Worm (Caenorhabditis elegans): ENCODE measurements around the gene pqn-48.

ce11 chrII:4089183-4089582 is 50.5 kb downstream of the pqn-48 start:
- TF ChIP-seq F26F4.8 (GFP tag; conservative IDR thresholded peaks at IDR 0.05) = no peak
- no peak for TF ChIP-seq jun-1 (tag; optimal IDR thresholded peaks at IDR 0.05)
- no peak for TF ChIP-seq snpc-4 (tag; optimal IDR thresholded peaks at IDR 0.05)
- no peak for TF ChIP-seq daf-12 (tag; optimal IDR thresholded peaks at IDR 0.05)
- no peak for TF ChIP-seq vab-7 (GFP tag; IDR thresholded peaks at IDR 0.05)
- no peak for TF ChIP-seq egl-43 (GFP tag; IDR thresholded peaks at IDR 0.05)
- TF ChIP-seq madf-5 (GFP tag; IDR thresholded peaks at IDR 0.05) = no peak

Data from whole organism, L4 larva.